Worm (Caenorhabditis elegans): ENCODE results near the gene srz-62.

ce11 chrIV:3860419-3860818, 39.9 kb upstream of the srz-62 start:
- no peak for TF ChIP-seq egl-27 (tag; optimal IDR thresholded peaks at IDR 0.05)
- no peak for TF ChIP-seq elt-3 (tag; optimal IDR thresholded peaks at IDR 0.05)
- TF ChIP-seq ceh-82 (tag; optimal IDR thresholded peaks at IDR 0.05), result no peak
- TF ChIP-seq ceh-28 (tag; optimal IDR thresholded peaks at IDR 0.05), result no peak
